Fruit fly (Drosophila melanogaster) whole organism, prepupa: ENCODE data around the gene CG11334.

Experiments
- CG10631 ChIP-seq: fragments of 200-800 bp; sonication (Bioruptor generic); optimal IDR thresholded peaks from 2 replicates; lab custom pipeline; 2016; ENCODE audit warnings: missing biosample characterization, missing genetic modification characterization
- CG11294 ChIP-seq: fragments of 200-800 bp; sonication (Bioruptor generic); IDR thresholded peaks from 2 replicates; pipeline ENCODE4 v1.3.6; 2022; ENCODE audit warnings: missing biosample characterization, missing genetic modification characterization
- CG11762 ChIP-seq: fragments of 200-800 bp; sonication (Bioruptor generic); optimal IDR thresholded peaks from 3 replicates; lab custom pipeline; 2016; ENCODE audit warnings: missing biosample characterization, missing genetic modification characterization; ENCODE audit not compliant: insufficient read depth
- CG11902 ChIP-seq: fragments of 200-800 bp; sonication (Bioruptor generic); optimal IDR thresholded peaks from 3 replicates; lab custom pipeline; 2016; ENCODE audit warnings: missing biosample characterization, missing genetic modification characterization
- CG15336 ChIP-seq: fragments of 200-800 bp; sonication (Bioruptor generic); IDR thresholded peaks from 2 replicates; pipeline ENCODE4 v1.3.6; 2022; ENCODE audit warnings: missing biosample characterization, missing genetic modification characterization
- CG1621 ChIP-seq: fragments of 200-800 bp; sonication (Bioruptor generic); optimal IDR thresholded peaks from 3 replicates; lab custom pipeline; 2018; ENCODE audit warnings: missing biosample characterization, mild to moderate bottlenecking, missing genetic modification characterization
- CG3032 ChIP-seq: fragments of 200-800 bp; optimal IDR thresholded peaks from 2 replicates; lab custom pipeline; 2019; ENCODE audit warnings: missing biosample characterization, mild to moderate bottlenecking, missing genetic modification characterization, moderate library complexity
- CG3919 ChIP-seq: fragments of 200-800 bp; sonication (Bioruptor generic); optimal IDR thresholded peaks from 3 replicates; lab custom pipeline; 2016; ENCODE audit warnings: missing biosample characterization, missing genetic modification characterization
- CG6792 ChIP-seq: fragments of 200-800 bp; sonication (Bioruptor generic); optimal IDR thresholded peaks from 3 replicates; lab custom pipeline; 2016; ENCODE audit warnings: missing biosample characterization, missing genetic modification characterization
- CG6808 ChIP-seq: fragments of 200-800 bp; sonication (Bioruptor generic); optimal IDR thresholded peaks from 3 replicates; lab custom pipeline; 2017; ENCODE audit warnings: missing biosample characterization, missing genetic modification characterization, mild to moderate bottlenecking, moderate library complexity, missing genetic modification reagents
- CG6854 ChIP-seq: fragments of 200-800 bp; sonication (Bioruptor generic); optimal IDR thresholded peaks from 2 replicates; lab custom pipeline; 2017; ENCODE audit warnings: missing biosample characterization, mild to moderate bottlenecking, missing genetic modification characterization
- CG8119 ChIP-seq: fragments of 200-800 bp; sonication (Bioruptor generic); IDR thresholded peaks from 3 replicates; pipeline ENCODE4 v1.3.6; 2022; ENCODE audit warnings: missing biosample characterization, missing genetic modification characterization
- CG8319 ChIP-seq: fragments of 200-800 bp; sonication (Bioruptor generic); optimal IDR thresholded peaks from 3 replicates; lab custom pipeline; 2016; ENCODE audit warnings: missing biosample characterization, missing genetic modification characterization
- CG9139 ChIP-seq: fragments of 200-800 bp; sonication (Bioruptor generic); optimal IDR thresholded peaks from 3 replicates; lab custom pipeline; 2017; ENCODE audit warnings: missing biosample characterization, mild to moderate bottlenecking, missing genetic modification characterization
- Eip75B ChIP-seq: fragments of 200-800 bp; sonication (Bioruptor generic); optimal IDR thresholded peaks from 3 replicates; lab custom pipeline; 2016; ENCODE audit warnings: missing biosample characterization, missing genetic modification characterization
- Eip78C ChIP-seq: fragments of 200-800 bp; sonication (Bioruptor generic); peaks from one replicate; lab custom pipeline; 2016; ENCODE audit warnings: missing biosample characterization, missing genetic modification characterization
- Eip93F ChIP-seq: fragments of 200-800 bp; sonication (Bioruptor generic); optimal IDR thresholded peaks from 2 replicates; lab custom pipeline; 2016; ENCODE audit warnings: missing biosample characterization, mild to moderate bottlenecking, missing genetic modification characterization
- Ets21C ChIP-seq: fragments of 200-800 bp; sonication (Bioruptor generic); optimal IDR thresholded peaks from 3 replicates; lab custom pipeline; 2016; ENCODE audit warnings: missing biosample characterization, missing genetic modification characterization
- Ets96B ChIP-seq: fragments of 200-800 bp; optimal IDR thresholded peaks from 2 replicates; lab custom pipeline; 2019; ENCODE audit warnings: missing biosample characterization, mild to moderate bottlenecking, missing genetic modification characterization, moderate library complexity
- Gug ChIP-seq: fragments of 200-800 bp; sonication (Bioruptor generic); IDR thresholded peaks from 2 replicates; pipeline ENCODE4 v1.3.6; 2022; ENCODE audit warnings: missing biosample characterization, missing genetic modification characterization
- Hr4 ChIP-seq: fragments of 200-800 bp; sonication (Bioruptor generic); optimal IDR thresholded peaks from 3 replicates; lab custom pipeline; 2016; ENCODE audit warnings: missing biosample characterization, missing genetic modification characterization
- Lpt ChIP-seq: fragments of 200-800 bp; sonication (Bioruptor generic); optimal IDR thresholded peaks from 3 replicates; lab custom pipeline; 2016; ENCODE audit warnings: missing biosample characterization, missing genetic modification characterization
- OdsH ChIP-seq: fragments of 200-800 bp; sonication (Bioruptor generic); optimal IDR thresholded peaks from 3 replicates; lab custom pipeline; 2016; ENCODE audit warnings: missing biosample characterization, missing genetic modification characterization
- Smox ChIP-seq: fragments of 200-800 bp; sonication (Bioruptor generic); optimal IDR thresholded peaks from 3 replicates; lab custom pipeline; 2016; ENCODE audit warnings: missing biosample characterization, missing genetic modification characterization
- Sox102F ChIP-seq: fragments of 200-800 bp; sonication (Bioruptor generic); optimal IDR thresholded peaks from 2 replicates; lab custom pipeline; 2016; ENCODE audit warnings: missing biosample characterization, mild to moderate bottlenecking, missing genetic modification characterization
- Sox14 ChIP-seq: fragments of 200-800 bp; sonication (Bioruptor generic); optimal IDR thresholded peaks from 3 replicates; lab custom pipeline; 2016; ENCODE audit warnings: missing biosample characterization, missing genetic modification characterization
- Sox15 ChIP-seq: fragments of 200-800 bp; sonication (Bioruptor generic); optimal IDR thresholded peaks from 3 replicates; lab custom pipeline; 2016; ENCODE audit warnings: missing biosample characterization, missing genetic modification characterization
- achi ChIP-seq: fragments of 200-800 bp; sonication (Bioruptor generic); optimal IDR thresholded peaks from 3 replicates; lab custom pipeline; 2016; ENCODE audit warnings: missing biosample characterization, missing genetic modification characterization
- cyc ChIP-seq: fragments of 200-800 bp; sonication (Bioruptor generic); optimal IDR thresholded peaks from 3 replicates; lab custom pipeline; 2016; ENCODE audit warnings: missing biosample characterization, missing genetic modification characterization
- dac ChIP-seq: fragments of 200-800 bp; sonication (Bioruptor generic); optimal IDR thresholded peaks from 2 replicates; lab custom pipeline; 2017; ENCODE audit warnings: missing biosample characterization, mild to moderate bottlenecking, missing genetic modification characterization
- dsx ChIP-seq: fragments of 200-800 bp; optimal IDR thresholded peaks from 3 replicates; lab custom pipeline; 2019; ENCODE audit warnings: missing biosample characterization, mild to moderate bottlenecking, missing genetic modification characterization, moderate library complexity; ENCODE audit not compliant: poor library complexity, severe bottlenecking
- esn ChIP-seq: fragments of 200-800 bp; sonication (Bioruptor generic); optimal IDR thresholded peaks from 2 replicates; lab custom pipeline; 2016; ENCODE audit warnings: missing biosample characterization, mild to moderate bottlenecking, missing genetic modification characterization, moderate library complexity
- fd59A ChIP-seq: fragments of 200-800 bp; sonication (Bioruptor generic); optimal IDR thresholded peaks from 2 replicates; lab custom pipeline; 2017; ENCODE audit warnings: missing biosample characterization, mild to moderate bottlenecking, missing genetic modification characterization, missing genetic modification reagents
- fd85E ChIP-seq: fragments of 200-800 bp; sonication (Bioruptor generic); optimal IDR thresholded peaks from 3 replicates; lab custom pipeline; 2016; ENCODE audit warnings: missing biosample characterization, missing genetic modification characterization
- fkh ChIP-seq: fragments of 200-800 bp; sonication (Bioruptor generic); optimal IDR thresholded peaks from 3 replicates; lab custom pipeline; 2017; ENCODE audit warnings: missing biosample characterization, mild to moderate bottlenecking, missing genetic modification characterization, moderate library complexity
- lz ChIP-seq: fragments of 200-800 bp; sonication (Bioruptor generic); optimal IDR thresholded peaks from 3 replicates; lab custom pipeline; 2016; ENCODE audit warnings: missing biosample characterization, missing genetic modification characterization
- net ChIP-seq: fragments of 200-800 bp; sonication (Bioruptor generic); optimal IDR thresholded peaks from 3 replicates; lab custom pipeline; 2016; ENCODE audit warnings: missing biosample characterization, missing genetic modification characterization
- salr ChIP-seq, 2 experiments: fragments of 200-800 bp; sonication (Bioruptor generic); optimal IDR thresholded peaks; 3 replicates each; lab custom pipeline; 2016 to 2018; ENCODE audit warnings: missing biosample characterization in 2 of 2, missing genetic modification characterization in 2 of 2, mild to moderate bottlenecking in 1 of 2
- spab ChIP-seq: fragments of 200-800 bp; sonication (Bioruptor generic); optimal IDR thresholded peaks from 2 replicates; lab custom pipeline; 2017; ENCODE audit warnings: missing biosample characterization, mild to moderate bottlenecking, missing genetic modification characterization, missing genetic modification reagents
- svp ChIP-seq: fragments of 200-800 bp; sonication (Bioruptor generic); peaks from one replicate; lab custom pipeline; 2016; ENCODE audit warnings: missing biosample characterization, missing genetic modification characterization
- topi ChIP-seq: fragments of 200-800 bp; sonication (Bioruptor generic); optimal IDR thresholded peaks from 3 replicates; lab custom pipeline; 2016; ENCODE audit warnings: missing biosample characterization, missing genetic modification characterization
- vri ChIP-seq: fragments of 200-800 bp; sonication (Bioruptor generic); optimal IDR thresholded peaks from 3 replicates; lab custom pipeline; 2016; ENCODE audit warnings: missing biosample characterization, mild to moderate bottlenecking, missing genetic modification characterization

CG11334 gene

DNA sequence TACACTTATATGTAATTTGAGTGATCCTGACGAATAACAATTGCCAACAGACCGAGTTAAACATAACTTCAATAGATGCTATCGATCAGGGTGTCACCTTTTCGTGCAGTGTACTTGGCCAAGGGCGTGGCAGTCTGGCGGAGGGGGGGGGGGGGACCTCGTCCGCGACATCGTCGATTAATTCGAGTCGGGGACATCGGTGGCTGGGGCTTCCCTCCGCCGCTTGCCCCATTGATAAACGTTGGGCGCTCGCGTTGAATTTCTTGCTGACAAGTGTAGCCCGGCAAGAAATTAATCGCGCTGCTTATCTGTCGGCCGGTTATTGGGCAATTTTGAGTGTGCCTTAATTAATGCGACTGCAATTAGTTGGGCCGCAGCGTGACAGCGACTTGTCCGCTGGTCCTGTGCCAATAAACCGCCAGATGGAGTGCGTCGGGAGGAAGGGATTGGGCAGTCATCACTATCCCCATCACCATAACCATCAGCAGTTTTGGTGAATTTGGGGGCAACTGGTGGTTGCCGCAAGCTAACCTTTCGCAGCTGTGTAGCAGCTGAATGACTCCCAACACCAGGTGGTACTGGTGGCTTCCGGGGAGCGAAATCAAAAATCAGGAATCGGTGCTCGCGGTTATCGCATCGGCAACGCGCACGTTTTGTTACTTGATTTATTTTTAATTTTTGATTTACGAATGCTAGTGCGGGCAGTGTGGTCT is 382 bp downstream of the CG11334 start (continued):
- no peak for TF ChIP-seq CG3032 (tag; lab: Kevin White, UChicago)
- peak; percentile 50 for TF ChIP-seq CG15336 (GFP tag; lab: Robert Waterston, UW)
- TF ChIP-seq Sox15, result no peak
- peak; percentile 44; the same call in 1 of the 2 replicates for TF ChIP-seq CG11294
- no peak for TF ChIP-seq topi (GFP tag; lab: Kevin White, UChicago)
- no peak for TF ChIP-seq fkh
- no peak for TF ChIP-seq Eip75B (GFP tag; lab: Kevin White, UChicago)
- peak; percentile 84 for TF ChIP-seq svp (GFP tag; lab: Kevin White, UChicago)
- TF ChIP-seq CG1621, result no peak
- no peak for TF ChIP-seq CG8319
- TF ChIP-seq dac, result peak; percentile 30
- TF ChIP-seq OdsH (GFP tag; lab: Kevin White, UChicago), result no peak
- TF ChIP-seq net, result no peak
- TF ChIP-seq CG6792, result no peak
- no peak for TF ChIP-seq achi
- TF ChIP-seq salr (GFP tag; optimal IDR thresholded peaks at IDR 0.05; lab: Kevin White, UChicago), result no peak
- no peak for TF ChIP-seq CG11762
- no peak for TF ChIP-seq CG3919 (GFP tag; lab: Kevin White, UChicago)
- TF ChIP-seq Eip78C, result no peak
- TF ChIP-seq Sox14 (GFP tag; lab: Kevin White, UChicago), result no peak
- TF ChIP-seq esn, result peak; percentile 22
- no peak for TF ChIP-seq spab (GFP tag; lab: Kevin White, UChicago)
- no peak for TF ChIP-seq CG6808 (GFP tag; lab: Kevin White, UChicago)
- TF ChIP-seq CG6854, result no peak
- no peak for TF ChIP-seq vri
- TF ChIP-seq Lpt (GFP tag; lab: Kevin White, UChicago), result no peak

DNA sequence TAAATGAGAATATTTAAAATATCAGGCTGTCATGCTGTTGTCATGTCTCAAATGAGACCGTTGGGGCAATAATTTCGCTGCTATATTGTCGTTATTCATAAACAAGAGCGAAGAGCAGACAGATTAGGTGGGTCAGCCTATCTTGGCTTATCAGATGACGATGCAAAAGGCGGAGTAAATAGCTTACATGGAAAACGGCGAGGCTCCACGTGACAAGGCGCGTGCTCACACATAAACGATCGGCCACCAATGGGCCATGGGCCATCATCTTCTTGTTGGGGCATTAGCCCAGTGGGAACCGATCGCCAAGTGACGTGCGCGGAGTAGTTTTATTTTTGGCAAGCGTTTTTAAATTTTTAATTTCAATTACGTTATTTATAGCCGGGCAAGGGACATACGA is 1.6 kb downstream of the CG11334 start:
- TF ChIP-seq cyc, result no peak
- no peak for TF ChIP-seq Eip93F (GFP tag; lab: Kevin White, UChicago)
- TF ChIP-seq svp (GFP tag; lab: Kevin White, UChicago), result peak; percentile 82
- no peak for TF ChIP-seq CG1621

DNA sequence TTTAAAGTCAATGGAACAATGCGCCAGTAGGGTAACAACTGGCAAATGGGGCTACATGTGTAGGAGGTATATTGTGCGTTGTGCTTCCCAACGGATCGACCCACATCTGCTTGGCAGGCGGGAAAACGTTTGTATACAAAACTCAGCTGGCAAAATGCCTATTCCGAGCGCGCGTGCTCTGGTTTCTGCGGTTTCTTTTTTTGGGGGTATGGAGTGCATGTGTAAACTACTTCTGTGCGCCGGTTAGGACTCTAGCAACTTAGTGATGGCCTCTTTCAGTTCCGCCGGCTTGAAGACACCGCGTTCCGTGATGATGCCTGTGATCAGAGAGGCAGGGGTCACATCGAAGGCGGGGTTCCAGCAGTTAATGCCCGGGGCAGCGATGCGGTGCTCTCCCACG is 3.1 kb downstream of the CG11334 start, which contains the start of gene Loxl1:
Gene Loxl1, minus strand, starts transcription at position 101 of the 400 bp plus-strand sequence.
- TF ChIP-seq svp (GFP tag; lab: Kevin White, UChicago) (peak; percentile 9), lz (no peak)
- TF ChIP-seq, all 60 proteins: peak for 1

DNA sequence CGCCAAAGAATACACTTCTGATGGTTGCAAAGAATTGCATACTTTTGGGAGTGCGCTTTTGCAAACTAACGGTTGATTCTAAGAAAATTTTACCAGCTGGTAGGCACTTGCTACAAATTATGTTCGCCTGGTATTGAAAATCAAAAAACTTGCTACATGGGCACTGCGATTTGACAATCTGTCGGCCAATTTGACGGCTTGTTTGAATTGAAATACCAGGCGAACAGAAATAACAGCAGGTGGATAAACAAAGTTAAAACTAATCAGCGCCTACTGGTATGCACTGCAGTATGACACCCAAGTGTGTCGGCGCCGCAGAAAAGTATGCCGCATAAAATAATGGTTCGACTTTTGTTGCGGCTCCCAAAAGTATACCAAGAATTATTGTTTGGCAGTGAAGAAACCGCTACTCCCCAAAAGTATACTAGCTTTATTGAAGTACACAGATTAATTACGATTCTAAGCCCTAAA is 4.8 kb downstream of the CG11334 start:
- no peak for TF ChIP-seq achi
- peak; percentile 46 for TF ChIP-seq dsx (GFP tag; lab: Kevin White, UChicago)
- TF ChIP-seq svp (GFP tag; lab: Kevin White, UChicago), result peak; percentile 66

DNA sequence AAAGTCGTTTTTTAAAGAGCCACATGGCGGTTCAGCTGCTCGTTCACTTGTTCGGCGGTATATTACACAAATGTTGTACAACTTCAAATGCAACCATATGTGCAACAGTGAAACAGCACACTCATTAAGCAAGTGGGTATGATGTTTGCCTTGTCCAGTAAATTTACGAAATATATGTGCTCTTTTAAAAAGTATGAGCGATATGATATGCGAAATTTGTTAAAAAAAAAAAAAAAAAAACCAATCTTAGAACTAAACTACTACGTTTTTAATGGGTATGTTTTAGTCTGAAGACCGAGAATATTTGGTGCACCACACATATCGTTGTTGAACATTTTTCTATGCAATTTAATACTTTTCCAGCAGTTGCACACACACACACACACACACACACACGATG is 19.4 kb downstream of the CG11334 start:
- TF ChIP-seq salr (GFP tag; optimal IDR thresholded peaks at IDR 0.05; lab: Kevin White, UChicago) (peak in 1 of 2 experiments; percentile 54), spab (GFP tag; lab: Kevin White, UChicago) (no peak), CG1621 (no peak), CG8319 (no peak), CG9139 (GFP tag; lab: Kevin White, UChicago) (no peak), lz (peak; percentile 12), topi (GFP tag; lab: Kevin White, UChicago) (no peak), CG11294 (peak; percentile 73), CG10631 (GFP tag; lab: Kevin White, UChicago) (peak; percentile 23), dac (no peak), Ets96B (tag; lab: Kevin White, UChicago) (no peak), net (peak; percentile 63), Hr4 (GFP tag; lab: Kevin White, UChicago) (peak; percentile 88), Gug (GFP tag; lab: Robert Waterston, UW) (peak; percentile 77), vri (no peak), CG8119 (GFP tag; lab: Robert Waterston, UW) (peak; percentile 81), fd85E (GFP tag; lab: Kevin White, UChicago) (no peak), Eip78C (peak; percentile 87), cyc (peak; percentile 9), Smox (GFP tag; lab: Kevin White, UChicago) (no peak), svp (GFP tag; lab: Kevin White, UChicago) (peak; percentile 33), fd59A (GFP tag; lab: Kevin White, UChicago) (no peak), CG6854 (no peak), Ets21C (GFP tag; lab: Kevin White, UChicago) (no peak), CG11902 (GFP tag; lab: Kevin White, UChicago) (no peak), Eip75B (GFP tag; lab: Kevin White, UChicago) (peak; percentile 28), fkh (no peak), Sox102F (GFP tag; lab: Kevin White, UChicago) (peak; percentile 11)
